Worm (Caenorhabditis elegans) whole organism, early embryonic: ENCODE results near the gene hmp-1.

Experiments
- F13C5.2 ChIP-seq: sonication (generic microtip); optimal IDR thresholded peaks from 2 replicates; lab custom pipeline; 2017; ENCODE audit warnings: mild to moderate bottlenecking, missing genetic modification characterization, inconsistent platforms, missing compliant biosample characterization
- ama-1 ChIP-seq: fragments of 150-350 bp; optimal IDR thresholded peaks from 2 replicates; lab custom pipeline; 2014
- sea-1 ChIP-seq: fragments of 200-800 bp; sonication (Bioruptor generic); conservative IDR thresholded peaks from 2 replicates; pipeline ENCODE4 v1.3.6; 2022; ENCODE audit warnings: missing genetic modification characterization, missing compliant biosample characterization

DNA sequence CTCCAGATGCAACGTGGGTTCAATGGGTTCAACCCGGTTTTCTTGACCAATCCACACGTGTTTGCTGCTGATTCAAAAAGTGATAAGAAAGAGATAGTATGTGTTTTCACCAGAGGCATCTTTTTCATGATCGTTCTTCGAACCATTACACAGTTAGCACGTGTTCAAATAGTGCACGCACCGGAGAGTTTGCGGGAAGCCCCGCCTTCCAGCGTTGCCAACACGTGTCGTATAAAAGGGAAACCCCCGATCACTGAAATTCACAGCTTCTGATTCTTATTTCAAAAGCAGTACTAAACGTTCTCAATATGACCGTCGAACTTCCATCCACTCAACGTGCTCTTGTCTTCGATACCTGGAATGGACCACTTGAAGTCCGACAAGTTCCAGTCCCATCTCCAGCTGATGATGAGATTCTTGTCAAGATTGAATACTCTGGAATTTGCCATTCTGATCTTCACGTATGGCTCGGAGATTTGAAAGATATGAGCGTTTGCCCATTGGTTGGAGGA is 42.4 kb downstream of the hmp-1 start, which contains the start of gene adh-1:
- TF ChIP-seq ama-1: no peak
- no peak for TF ChIP-seq sea-1
- no peak for TF ChIP-seq F13C5.2 (tag; lab: Kevin White, UChicago)
